Worm (Caenorhabditis elegans) whole organism, early embryonic: ENCODE results near the gene sld-5.

ENCODE experiments used
- ama-1 ChIP-seq: fragments of 150-350 bp; optimal IDR thresholded peaks from 2 replicates; lab custom pipeline; 2014
- sea-1 ChIP-seq: fragments of 200-800 bp; sonication (Bioruptor generic); conservative IDR thresholded peaks from 2 replicates; pipeline ENCODE4 v1.3.6; 2022; ENCODE audit warnings: missing genetic modification characterization, missing compliant biosample characterization

DNA sequence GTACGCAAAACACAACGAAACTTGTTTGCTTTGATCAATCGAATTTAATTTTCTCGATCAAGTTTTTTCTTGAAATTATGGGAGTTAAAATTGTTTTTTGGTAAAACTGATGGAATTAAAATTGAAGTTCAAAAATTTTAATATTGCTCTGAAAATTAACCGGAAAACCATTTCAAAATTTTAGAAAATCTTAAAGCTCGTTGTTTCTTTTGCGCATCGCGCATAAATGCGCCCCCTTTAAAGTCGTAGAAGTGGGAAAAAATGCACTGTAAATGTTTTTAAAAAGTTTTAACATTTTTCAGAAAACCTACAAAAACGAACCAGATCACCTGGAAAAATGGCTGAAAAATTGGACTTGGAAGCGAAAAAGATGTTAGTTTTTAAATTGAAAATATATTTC is 34.5 kb downstream of the sld-5 start, which contains the start of gene fbxa-113:
- TF ChIP-seq ama-1 (lab: Kevin White, UChicago) (no peak), sea-1 (GFP tag; lab: Robert Waterston, UW) (no peak)
